Worm (Caenorhabditis elegans) whole organism, mixed stage, embryonic: ENCODE measurements around the gene abu-6.

ENCODE experiments used
- M03D4.4 ChIP-seq: sonication (generic microtip); optimal IDR thresholded peaks from 2 replicates; lab custom pipeline; 2017; ENCODE audit warnings: mild to moderate bottlenecking, missing genetic modification characterization, missing compliant biosample characterization
- bed-3 ChIP-seq: fragments of 200-800 bp; sonication (Bioruptor generic); optimal IDR thresholded peaks from 3 replicates; lab custom pipeline; 2018; ENCODE audit warnings: mild to moderate bottlenecking, missing genetic modification characterization, moderate library complexity, missing compliant biosample characterization
- blmp-1 ChIP-seq: fragments of 150-350 bp; optimal IDR thresholded peaks from 2 replicates; lab custom pipeline; 2014; ENCODE audit warnings: missing biosample characterization, missing genetic modification characterization
- ceh-39 ChIP-seq: fragments of 150-350 bp; optimal IDR thresholded peaks from 2 replicates; lab custom pipeline; 2014; ENCODE audit warnings: missing biosample characterization, missing genetic modification characterization
- ceh-83 ChIP-seq: fragments of 200-800 bp; sonication (Bioruptor generic); optimal IDR thresholded peaks from 2 replicates; lab custom pipeline; 2018; ENCODE audit warnings: mild to moderate bottlenecking, missing genetic modification characterization, missing compliant biosample characterization
- ces-1 ChIP-seq: fragments of 150-350 bp; optimal IDR thresholded peaks from 2 replicates; lab custom pipeline; 2014; ENCODE audit warnings: missing biosample characterization, missing genetic modification reagents, missing genetic modification characterization
- cnd-1 ChIP-seq: fragments of 200-800 bp; sonication (Bioruptor generic); optimal IDR thresholded peaks from 2 replicates; lab custom pipeline; 2018; ENCODE audit warnings: mild to moderate bottlenecking, missing genetic modification characterization, missing compliant biosample characterization
- drap-1 ChIP-seq: fragments of 200-800 bp; sonication (Bioruptor generic); optimal IDR thresholded peaks from 3 replicates; lab custom pipeline; 2018; ENCODE audit warnings: mild to moderate bottlenecking, missing genetic modification characterization, missing compliant biosample characterization
- elt-1 ChIP-seq: sonication (generic microtip); optimal IDR thresholded peaks from 2 replicates; lab custom pipeline; 2017; ENCODE audit warnings: missing genetic modification characterization, mild to moderate bottlenecking, missing compliant biosample characterization, antibody characterized with exemption, moderate library complexity, borderline replicate concordance; ENCODE audit not compliant: insufficient read depth
- flh-1 ChIP-seq: fragments of 200-800 bp; sonication (Bioruptor generic); optimal IDR thresholded peaks from 2 replicates; lab custom pipeline; 2018; ENCODE audit warnings: mild to moderate bottlenecking, missing genetic modification characterization, moderate library complexity, missing compliant biosample characterization
- ham-2 ChIP-seq: fragments of 200-800 bp; sonication (Bioruptor generic); optimal IDR thresholded peaks from 2 replicates; lab custom pipeline; 2018; ENCODE audit warnings: mild to moderate bottlenecking, missing genetic modification characterization, missing compliant biosample characterization
- hlh-1 ChIP-seq: fragments of 150-350 bp; optimal IDR thresholded peaks from 2 replicates; lab custom pipeline; 2014; ENCODE audit warnings: missing biosample characterization, missing genetic modification reagents, missing genetic modification characterization
- lin-32 ChIP-seq: fragments of 200-800 bp; sonication (Bioruptor generic); optimal IDR thresholded peaks from 2 replicates; lab custom pipeline; 2018; ENCODE audit warnings: mild to moderate bottlenecking, missing genetic modification characterization, missing compliant biosample characterization
- lsy-2 ChIP-seq: fragments of 150-350 bp; optimal IDR thresholded peaks from 2 replicates; lab custom pipeline; 2014; ENCODE audit warnings: missing biosample characterization, missing genetic modification characterization
- mab-5 ChIP-seq: fragments of 150-350 bp; optimal IDR thresholded peaks from 2 replicates; lab custom pipeline; 2014; ENCODE audit warnings: missing biosample characterization, missing genetic modification characterization
- mep-1 ChIP-seq: fragments of 150-350 bp; optimal IDR thresholded peaks from 2 replicates; lab custom pipeline; 2017; ENCODE audit warnings: missing biosample characterization, missing genetic modification reagents, missing genetic modification characterization, inconsistent platforms
- mls-2 ChIP-seq: sonication (generic microtip); optimal IDR thresholded peaks from 2 replicates; lab custom pipeline; 2016; ENCODE audit warnings: mild to moderate bottlenecking, missing genetic modification characterization, moderate library complexity, missing compliant biosample characterization
- nhr-12 ChIP-seq: fragments of 150-350 bp; optimal IDR thresholded peaks from 2 replicates; lab custom pipeline; 2014; ENCODE audit warnings: missing biosample characterization, missing genetic modification characterization
- nhr-2 ChIP-seq: fragments of 150-350 bp; optimal IDR thresholded peaks from 2 replicates; lab custom pipeline; 2014; ENCODE audit warnings: missing biosample characterization, missing genetic modification characterization
- nhr-237 ChIP-seq: fragments of 150-350 bp; optimal IDR thresholded peaks from 2 replicates; lab custom pipeline; 2014; ENCODE audit warnings: missing biosample characterization, missing genetic modification characterization
- nhr-28 ChIP-seq: fragments of 150-350 bp; optimal IDR thresholded peaks from 2 replicates; lab custom pipeline; 2014; ENCODE audit warnings: missing biosample characterization, missing genetic modification characterization
- pha-4 ChIP-seq: fragments of 150-350 bp; optimal IDR thresholded peaks from 2 replicates; lab custom pipeline; 2018; ENCODE audit warnings: missing biosample characterization, missing genetic modification reagents, missing genetic modification characterization
- snpc-4 ChIP-seq: fragments of 150-350 bp; optimal IDR thresholded peaks from 2 replicates; lab custom pipeline; 2014; ENCODE audit warnings: missing biosample characterization, missing genetic modification characterization
- sptf-1 ChIP-seq: sonication (generic microtip); optimal IDR thresholded peaks from 2 replicates; lab custom pipeline; 2017; ENCODE audit warnings: mild to moderate bottlenecking, missing genetic modification characterization, moderate library complexity, missing compliant biosample characterization
- tbx-8 ChIP-seq: fragments of 200-800 bp; sonication (Bioruptor generic); optimal IDR thresholded peaks from 2 replicates; lab custom pipeline; 2018; ENCODE audit warnings: mild to moderate bottlenecking, missing genetic modification characterization, moderate library complexity, missing compliant biosample characterization
- unc-120 ChIP-seq: sonication (generic microtip); optimal IDR thresholded peaks from 2 replicates; lab custom pipeline; 2017; ENCODE audit warnings: missing genetic modification characterization, missing compliant biosample characterization; ENCODE audit not compliant: poor library complexity, severe bottlenecking
- unc-39 ChIP-seq: fragments of 150-350 bp; optimal IDR thresholded peaks from 2 replicates; lab custom pipeline; 2014; ENCODE audit warnings: missing biosample characterization, missing genetic modification characterization
- unc-62 ChIP-seq: fragments of 150-350 bp; optimal IDR thresholded peaks from 2 replicates; lab custom pipeline; 2014; ENCODE audit warnings: missing biosample characterization, missing genetic modification reagents, missing genetic modification characterization
- zip-8 ChIP-seq: fragments of 150-350 bp; optimal IDR thresholded peaks from 2 replicates; lab custom pipeline; 2014; ENCODE audit warnings: missing biosample characterization, missing genetic modification characterization
- ztf-11 ChIP-seq: fragments of 150-350 bp; optimal IDR thresholded peaks from 2 replicates; lab custom pipeline; 2014; ENCODE audit warnings: missing biosample characterization, missing genetic modification characterization

abu-6 gene

DNA sequence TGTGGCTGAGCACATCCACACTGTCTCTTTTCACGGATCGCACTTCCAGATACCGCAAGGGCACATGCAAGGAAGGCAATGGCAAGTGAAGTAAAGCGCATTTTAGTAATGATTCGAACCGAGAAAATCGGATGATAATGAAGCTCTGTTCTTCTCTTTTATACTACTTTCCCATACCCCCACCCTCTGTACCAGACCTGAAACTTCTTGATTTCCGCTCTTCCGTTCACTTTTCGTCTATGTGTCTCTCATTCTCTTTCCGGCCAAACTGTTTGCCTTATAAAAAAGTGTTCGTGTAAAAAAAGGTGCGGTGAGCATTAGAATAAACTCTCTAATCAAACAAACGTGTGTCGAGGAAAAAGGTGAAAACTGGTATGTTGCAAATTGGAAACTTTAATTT is at the start of gene abu-6:
TSS of gene abu-6 (minus strand) at position 101 of the 400 bp plus-strand sequence.
- TF ChIP-seq ces-1 (GFP tag; lab: Kevin White, UChicago), result no peak
- TF ChIP-seq lsy-2, result no peak
- no peak for TF ChIP-seq unc-62 (GFP tag; lab: Kevin White, UChicago)
- no peak for TF ChIP-seq lin-32
- TF ChIP-seq ztf-11 (tag; lab: Kevin White, UChicago), result no peak
- no peak for TF ChIP-seq M03D4.4
- TF ChIP-seq, all 35 proteins: peak for 0

DNA sequence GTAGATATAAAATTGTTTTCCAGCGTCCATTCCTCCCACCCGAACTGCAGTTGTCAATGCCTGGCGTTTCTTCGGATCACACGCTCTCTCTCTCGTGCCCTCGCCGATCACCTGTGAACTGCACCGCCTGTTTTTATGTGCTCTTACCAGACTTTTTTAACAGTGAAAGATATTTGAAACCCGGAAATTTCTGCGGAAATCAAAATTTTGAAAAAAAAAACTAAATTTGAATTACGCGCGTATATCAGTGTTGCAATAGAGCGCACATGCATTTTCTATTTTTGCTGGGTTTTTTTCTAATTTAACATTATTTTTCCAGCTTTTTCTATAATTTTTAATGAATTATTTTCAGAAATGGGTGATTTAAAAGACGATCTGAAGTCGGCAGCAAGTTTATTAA is 42.4 kb upstream of the abu-6 start, which contains the start of gene ttc-37:
TSS of gene ttc-37 (plus strand) at position 349 of the 400 bp plus-strand sequence.
- TF ChIP-seq nhr-237 (tag; lab: Kevin White, UChicago) (peak; percentile 3), ham-2 (GFP tag; lab: Kevin White, UChicago) (no peak)

DNA sequence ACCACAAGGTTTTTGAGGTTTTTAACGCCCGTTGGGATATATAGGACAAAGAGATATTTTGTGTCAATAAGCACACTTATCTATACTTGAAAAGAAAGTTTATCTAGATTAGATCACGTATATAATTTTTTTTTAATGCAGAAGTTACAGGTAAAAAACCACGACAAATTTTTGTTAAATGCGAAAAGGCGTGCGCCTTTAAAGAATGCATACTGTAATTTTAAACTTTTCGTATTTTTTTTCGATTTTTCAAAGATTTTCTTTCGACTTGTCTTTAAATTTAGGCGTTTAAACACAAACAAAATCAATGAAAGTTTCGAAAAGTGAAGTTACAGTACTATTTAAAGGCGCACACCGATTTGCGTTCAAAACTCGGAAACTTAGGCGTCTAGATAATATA is 42.0 kb upstream of the abu-6 start:
- TF ChIP-seq blmp-1, result no peak
- no peak for TF ChIP-seq nhr-2 (tag; lab: Kevin White, UChicago)
- no peak for TF ChIP-seq lsy-2

DNA sequence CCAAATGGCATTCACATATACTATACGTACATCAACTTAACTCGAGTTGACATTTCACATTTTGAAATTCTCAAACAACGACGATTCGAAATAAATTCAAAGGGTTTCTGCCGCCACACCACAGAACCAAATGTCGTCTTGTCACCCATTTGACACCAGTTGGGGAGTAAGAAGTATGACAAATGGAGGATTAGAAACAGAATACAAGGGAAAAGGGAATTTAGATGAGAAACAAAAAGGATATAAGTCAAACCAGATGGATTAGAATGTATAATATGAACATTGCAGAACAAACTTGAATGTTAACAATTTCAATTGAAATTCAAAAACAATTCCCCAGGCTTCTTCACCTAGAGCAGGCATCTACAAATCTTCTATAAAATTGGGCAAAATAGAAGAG is 40.0 kb upstream of the abu-6 start:
- TF ChIP-seq mab-5 (tag; lab: Kevin White, UChicago), result no peak
- TF ChIP-seq nhr-28 (tag; lab: Kevin White, UChicago), result no peak
- TF ChIP-seq ceh-83 (GFP tag; lab: Kevin White, UChicago), result no peak
- no peak for TF ChIP-seq bed-3 (GFP tag; lab: Kevin White, UChicago)
- TF ChIP-seq ces-1 (GFP tag; lab: Kevin White, UChicago), result no peak
- no peak for TF ChIP-seq mep-1 (tag; lab: Kevin White, UChicago)
- no peak for TF ChIP-seq lsy-2
- TF ChIP-seq mls-2 (tag; lab: Kevin White, UChicago), result no peak
- peak; percentile 11 for TF ChIP-seq unc-62 (GFP tag; lab: Kevin White, UChicago)
- TF ChIP-seq, all 35 proteins: peak for 1

DNA sequence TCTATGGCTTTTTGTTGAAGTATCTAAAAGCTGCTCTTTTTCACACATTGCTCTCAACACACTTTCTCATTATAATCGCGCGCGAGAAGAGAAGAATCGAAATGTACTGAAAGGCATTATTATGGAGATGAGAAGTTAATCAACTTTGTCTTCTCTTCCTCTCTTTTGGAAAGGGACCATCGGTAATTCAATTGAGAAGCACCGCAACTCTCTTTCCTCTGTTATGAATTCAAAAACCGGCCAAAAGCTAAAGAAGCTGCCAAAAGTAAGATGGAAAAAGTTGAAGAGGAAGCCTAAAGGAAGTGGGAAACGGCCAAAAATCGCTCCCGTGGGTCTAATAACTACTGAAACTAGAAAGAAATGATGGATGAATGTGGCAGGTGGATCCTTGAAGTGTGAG is 38.5 kb upstream of the abu-6 start:
- peak; percentile 99 for TF ChIP-seq ces-1 (GFP tag; lab: Kevin White, UChicago)
- no peak for TF ChIP-seq mab-5 (tag; lab: Kevin White, UChicago)
- TF ChIP-seq, all 35 proteins: peak for 1

DNA sequence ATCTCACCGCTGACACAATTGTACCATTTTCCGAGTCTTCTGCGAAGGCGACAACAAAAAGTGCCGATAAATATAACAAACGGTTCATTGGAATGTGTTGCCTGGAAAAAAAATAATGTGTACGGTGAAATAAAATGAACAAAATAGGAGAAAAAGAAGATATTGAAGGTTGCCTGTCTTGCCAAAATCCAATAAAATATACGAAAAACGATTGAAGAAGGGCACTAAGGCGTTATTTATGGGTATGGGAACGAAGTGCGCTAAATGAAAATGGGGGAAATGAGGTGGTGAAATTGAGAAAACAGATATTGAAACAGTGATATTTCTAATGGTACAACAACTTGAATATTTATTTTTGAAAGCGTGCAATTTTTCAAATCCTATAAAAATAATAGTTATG is 36.5 kb upstream of the abu-6 start, which contains the start of gene Y47A7.2:
TSS of gene Y47A7.2 (minus strand) at position 101 of the 400 bp plus-strand sequence.
- TF ChIP-seq unc-120 (tag; lab: Kevin White, UChicago), result no peak
- TF ChIP-seq ham-2 (GFP tag; lab: Kevin White, UChicago), result no peak
- no peak for TF ChIP-seq cnd-1 (tag; lab: Kevin White, UChicago)
- TF ChIP-seq unc-62 (GFP tag; lab: Kevin White, UChicago), result no peak
- no peak for TF ChIP-seq mls-2 (tag; lab: Kevin White, UChicago)
- no peak for TF ChIP-seq ceh-83 (GFP tag; lab: Kevin White, UChicago)
- no peak for TF ChIP-seq elt-1 (tag; lab: Kevin White, UChicago)
- TF ChIP-seq, all 35 proteins: peak for 0

DNA sequence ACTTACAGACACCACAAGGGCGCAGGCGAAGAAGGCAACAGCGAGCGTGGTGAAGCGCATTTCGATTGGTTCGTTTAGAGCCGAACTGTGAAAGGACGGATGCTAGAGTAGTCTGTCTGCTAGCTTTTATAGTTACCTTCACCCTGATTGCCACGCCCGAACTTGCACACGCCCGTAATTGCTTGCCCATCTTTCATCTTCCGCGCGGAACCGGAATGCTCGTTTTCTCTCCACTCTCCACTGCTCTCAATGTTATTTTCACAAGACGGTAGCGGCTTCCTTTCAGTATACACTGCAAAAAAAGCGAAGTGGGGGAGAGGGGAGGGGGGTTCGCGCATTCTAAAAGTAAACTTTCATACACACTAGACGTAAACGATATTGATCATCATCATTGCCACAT is 32.8 kb upstream of the abu-6 start, which contains the start of gene abu-8:
TSS of gene abu-8 (minus strand) at position 101 of the 400 bp plus-strand sequence.
- TF ChIP-seq nhr-12 (tag; lab: Kevin White, UChicago) (no peak), unc-39 (tag; lab: Kevin White, UChicago) (no peak), elt-1 (tag; lab: Kevin White, UChicago) (no peak), sptf-1 (tag; lab: Kevin White, UChicago) (no peak)

DNA sequence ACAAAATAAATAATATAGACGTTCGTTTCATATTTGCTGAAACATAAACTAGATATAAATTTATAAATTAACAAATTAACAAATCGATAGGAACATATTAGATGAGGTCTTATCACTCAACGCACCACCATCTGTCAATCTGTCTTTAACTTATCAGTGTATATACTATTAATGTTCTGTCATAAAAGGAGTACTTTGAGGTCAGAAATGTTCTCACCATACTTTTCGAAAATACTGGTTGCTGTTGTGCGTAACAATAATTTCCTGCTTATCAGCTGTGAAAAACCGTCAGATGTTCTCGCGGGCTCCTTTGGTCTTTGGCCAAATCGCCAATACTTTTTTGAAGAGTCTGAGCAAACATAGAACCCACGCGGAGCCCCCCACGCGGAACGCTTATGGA is 30.8 kb upstream of the abu-6 start, which contains the start of gene C03A7.13:
TSS of gene C03A7.13 (minus strand) at position 43 of the 400 bp plus-strand sequence.
- no peak for TF ChIP-seq mab-5 (tag; lab: Kevin White, UChicago)
- no peak for TF ChIP-seq pha-4
- no peak for TF ChIP-seq nhr-237 (tag; lab: Kevin White, UChicago)
- no peak for TF ChIP-seq flh-1 (GFP tag; lab: Kevin White, UChicago)
- TF ChIP-seq tbx-8 (GFP tag; lab: Kevin White, UChicago), result no peak
- TF ChIP-seq ztf-11 (tag; lab: Kevin White, UChicago), result no peak
- no peak for TF ChIP-seq lsy-2
- no peak for TF ChIP-seq snpc-4 (tag; lab: Kevin White, UChicago)
- no peak for TF ChIP-seq unc-62 (GFP tag; lab: Kevin White, UChicago)
- no peak for TF ChIP-seq unc-39 (tag; lab: Kevin White, UChicago)
- TF ChIP-seq zip-8 (tag; lab: Kevin White, UChicago), result no peak
- TF ChIP-seq hlh-1 (tag; lab: Kevin White, UChicago), result no peak
- no peak for TF ChIP-seq ceh-39 (tag; lab: Kevin White, UChicago)
- TF ChIP-seq M03D4.4, result no peak
- no peak for TF ChIP-seq ham-2 (GFP tag; lab: Kevin White, UChicago)
- no peak for TF ChIP-seq nhr-28 (tag; lab: Kevin White, UChicago)
- TF ChIP-seq drap-1, result no peak
- TF ChIP-seq ceh-83 (GFP tag; lab: Kevin White, UChicago), result no peak
- TF ChIP-seq, all 35 proteins: peak for 0
